Worm (Caenorhabditis elegans) whole organism, young adult: ENCODE data around the gene com-1.

ENCODE experiments used
- B0261.1 ChIP-seq: sonication (generic microtip); optimal IDR thresholded peaks from 2 replicates; lab custom pipeline; 2016; ENCODE audit warnings: mild to moderate bottlenecking, missing genetic modification characterization, moderate library complexity, missing compliant biosample characterization
- B0336.3 ChIP-seq: fragments of 200-800 bp; sonication (Bioruptor generic); IDR thresholded peaks from 2 replicates; pipeline ENCODE4 v1.3.6; 2022; ENCODE audit warnings: missing genetic modification characterization, missing compliant biosample characterization
- C17E4.6 ChIP-seq: fragments of 200-800 bp; sonication (Bioruptor generic); IDR thresholded peaks from 2 replicates; pipeline ENCODE4 v1.3.6; 2022; ENCODE audit warnings: missing genetic modification reagents, missing genetic modification characterization, missing compliant biosample characterization
- F33H1.4 ChIP-seq: fragments of 200-800 bp; sonication (Bioruptor generic); IDR thresholded peaks from 2 replicates; pipeline ENCODE4 v1.3.6; 2022; ENCODE audit warnings: missing genetic modification reagents, missing genetic modification characterization, missing compliant biosample characterization
- F39B2.1 ChIP-seq: fragments of 200-800 bp; sonication (Bioruptor generic); IDR thresholded peaks from 2 replicates; pipeline ENCODE4 v1.3.6; 2022; ENCODE audit warnings: missing genetic modification reagents, missing genetic modification characterization, missing compliant biosample characterization
- F52B5.7 ChIP-seq: sonication (generic microtip); optimal IDR thresholded peaks from 2 replicates; lab custom pipeline; 2016; ENCODE audit warnings: mild to moderate bottlenecking, missing genetic modification characterization, missing compliant biosample characterization
- F55B11.4 ChIP-seq: sonication (generic microtip); optimal IDR thresholded peaks from 2 replicates; lab custom pipeline; 2016; ENCODE audit warnings: missing compliant biosample characterization, missing genetic modification characterization, borderline replicate concordance; ENCODE audit not compliant: insufficient read depth
- F57A8.1 ChIP-seq: fragments of 200-800 bp; sonication (Bioruptor generic); optimal IDR thresholded peaks from 2 replicates; lab custom pipeline; 2018; ENCODE audit warnings: mild to moderate bottlenecking, missing genetic modification characterization, moderate library complexity, missing compliant biosample characterization
- F57C9.4 ChIP-seq: sonication (generic microtip); optimal IDR thresholded peaks from 2 replicates; lab custom pipeline; 2017; ENCODE audit warnings: mild to moderate bottlenecking, missing genetic modification characterization, missing compliant biosample characterization
- Y56A3A.18 ChIP-seq: fragments of 200-800 bp; sonication (Bioruptor generic); IDR thresholded peaks from 2 replicates; pipeline ENCODE4 v1.3.6; 2022; ENCODE audit warnings: missing genetic modification reagents, missing genetic modification characterization, missing compliant biosample characterization
- akir-1 ChIP-seq: fragments of 200-800 bp; sonication (Bioruptor generic); optimal IDR thresholded peaks from 2 replicates; lab custom pipeline; 2018; ENCODE audit warnings: mild to moderate bottlenecking, missing genetic modification characterization, moderate library complexity, missing compliant biosample characterization
- ama-1 ChIP-seq, 3 experiments: fragments of 150-350 bp in 1 of 3; sonication (generic microtip) in 2 of 3; optimal IDR thresholded peaks; 2 replicates each; lab custom pipeline; 2014 to 2018; ENCODE audit warnings: missing biosample characterization in 2 of 3, missing genetic modification characterization in 2 of 3, missing genetic modification reagents in 2 of 3
- aptf-2 ChIP-seq: fragments of 200-800 bp; sonication (Bioruptor generic); conservative IDR thresholded peaks from 2 replicates; pipeline ENCODE4 v1.3.6; 2022; ENCODE audit warnings: missing genetic modification reagents, missing genetic modification characterization, missing compliant biosample characterization
- cebp-1 ChIP-seq, 2 experiments: fragments of 200-800 bp in 1 of 2; sonication (Bioruptor generic) in 1 of 2; sonication (generic microtip) in 1 of 2; IDR thresholded peaks in 1 of 2; optimal IDR thresholded peaks in 1 of 2; 2 replicates each; pipeline versions ENCODE4 v1.3.6 to Lab custom; 2017 to 2022; ENCODE audit warnings: missing compliant biosample characterization in 2 of 2, missing genetic modification characterization in 2 of 2, mild to moderate bottlenecking in 1 of 2, missing genetic modification reagents in 1 of 2, moderate library complexity in 1 of 2
- cebp-2 ChIP-seq: fragments of 200-800 bp; sonication (Bioruptor generic); IDR thresholded peaks from 2 replicates; pipeline ENCODE4 v1.3.6; 2022; ENCODE audit warnings: missing genetic modification characterization, missing compliant biosample characterization
- ceh-100 ChIP-seq: fragments of 200-800 bp; sonication (Bioruptor generic); IDR thresholded peaks from 2 replicates; pipeline ENCODE4 v1.3.6; 2022; ENCODE audit warnings: missing genetic modification reagents, missing genetic modification characterization, missing compliant biosample characterization
- ceh-40 ChIP-seq: fragments of 200-800 bp; sonication (Bioruptor generic); IDR thresholded peaks from 2 replicates; pipeline ENCODE4 v1.3.6; 2022; ENCODE audit warnings: missing genetic modification characterization, missing compliant biosample characterization
- ceh-58 ChIP-seq: fragments of 200-800 bp; sonication (Bioruptor generic); IDR thresholded peaks from 2 replicates; pipeline ENCODE4 v1.3.6; 2022; ENCODE audit warnings: missing genetic modification characterization, missing compliant biosample characterization
- chd-7 ChIP-seq: sonication (generic microtip); optimal IDR thresholded peaks from 2 replicates; lab custom pipeline; 2016; ENCODE audit warnings: mild to moderate bottlenecking, missing genetic modification characterization, moderate library complexity, missing compliant biosample characterization
- efl-1 ChIP-seq: fragments of 150-350 bp; optimal IDR thresholded peaks from 2 replicates; lab custom pipeline; 2014; ENCODE audit warnings: missing biosample characterization, missing genetic modification reagents, missing genetic modification characterization
- egl-18 ChIP-seq: fragments of 200-800 bp; sonication (Bioruptor generic); IDR thresholded peaks from 2 replicates; pipeline ENCODE4 v1.3.6; 2022; ENCODE audit warnings: missing genetic modification reagents, missing genetic modification characterization, missing compliant biosample characterization
- egl-44 ChIP-seq: fragments of 200-800 bp; sonication (Bioruptor generic); IDR thresholded peaks from 2 replicates; pipeline ENCODE4 v1.3.6; 2022; ENCODE audit warnings: missing genetic modification reagents, missing genetic modification characterization, missing compliant biosample characterization
- egrh-3 ChIP-seq: fragments of 200-800 bp; sonication (Bioruptor generic); IDR thresholded peaks from 2 replicates; pipeline ENCODE4 v1.3.6; 2022; ENCODE audit warnings: missing genetic modification reagents, missing genetic modification characterization, missing compliant biosample characterization
- hmg-20 ChIP-seq: fragments of 200-800 bp; sonication (Bioruptor generic); IDR thresholded peaks from 2 replicates; pipeline ENCODE4 v1.3.6; 2022; ENCODE audit warnings: missing genetic modification reagents, missing genetic modification characterization, missing compliant biosample characterization
- hsf-1 ChIP-seq: fragments of 200-800 bp; sonication (Bioruptor generic); IDR thresholded peaks from 2 replicates; pipeline ENCODE4 v1.3.6; 2022; ENCODE audit warnings: missing genetic modification reagents, missing genetic modification characterization, missing compliant biosample characterization
- lag-1 ChIP-seq: fragments of 200-800 bp; sonication (Bioruptor generic); IDR thresholded peaks from 2 replicates; pipeline ENCODE4 v1.3.6; 2022; ENCODE audit warnings: missing genetic modification reagents, missing genetic modification characterization, missing compliant biosample characterization
- lin-40 ChIP-seq: sonication (generic microtip); optimal IDR thresholded peaks from 2 replicates; lab custom pipeline; 2016; ENCODE audit warnings: missing genetic modification characterization, mild to moderate bottlenecking, missing compliant biosample characterization, missing genotype, missing genetic modification reagents
- lin-54 ChIP-seq: fragments of 200-800 bp; sonication (Bioruptor generic); optimal IDR thresholded peaks from 2 replicates; lab custom pipeline; 2018; ENCODE audit warnings: mild to moderate bottlenecking, missing genetic modification characterization, missing compliant biosample characterization
- lsl-1 ChIP-seq: fragments of 200-800 bp; sonication (Bioruptor generic); optimal IDR thresholded peaks from 2 replicates; lab custom pipeline; 2018; ENCODE audit warnings: mild to moderate bottlenecking, missing genetic modification characterization, moderate library complexity, missing compliant biosample characterization
- madf-3 ChIP-seq: fragments of 200-800 bp; sonication (Bioruptor generic); IDR thresholded peaks from 2 replicates; pipeline ENCODE4 v1.3.6; 2022; ENCODE audit warnings: missing genetic modification reagents, missing genetic modification characterization, missing compliant biosample characterization
- madf-6 ChIP-seq: fragments of 200-800 bp; sonication (Bioruptor generic); IDR thresholded peaks from 2 replicates; pipeline ENCODE4 v1.3.6; 2022; ENCODE audit warnings: missing genetic modification reagents, missing genetic modification characterization, missing compliant biosample characterization
- mcd-1 ChIP-seq: fragments of 200-800 bp; sonication (Bioruptor generic); IDR thresholded peaks from 2 replicates; pipeline ENCODE4 v1.3.6; 2022; ENCODE audit warnings: missing genetic modification reagents, missing genetic modification characterization, missing compliant biosample characterization
- nhr-27 ChIP-seq: fragments of 200-800 bp; sonication (Bioruptor generic); optimal IDR thresholded peaks from 2 replicates; lab custom pipeline; 2018; ENCODE audit warnings: mild to moderate bottlenecking, missing genetic modification characterization, moderate library complexity, missing compliant biosample characterization
- nhr-90 ChIP-seq: sonication (generic microtip); optimal IDR thresholded peaks from 2 replicates; lab custom pipeline; 2016; ENCODE audit warnings: missing genotype, mild to moderate bottlenecking, missing genetic modification characterization, missing compliant biosample characterization
- sea-2 ChIP-seq: fragments of 200-800 bp; sonication (Bioruptor generic); IDR thresholded peaks from 2 replicates; pipeline ENCODE4 v1.3.6; 2022; ENCODE audit warnings: missing genetic modification characterization, missing compliant biosample characterization
- somi-1 ChIP-seq: fragments of 200-800 bp; sonication (Bioruptor generic); optimal IDR thresholded peaks from 2 replicates; lab custom pipeline; 2018; ENCODE audit warnings: mild to moderate bottlenecking, missing genetic modification characterization, missing compliant biosample characterization
- tbp1 ChIP-seq: fragments of 200-800 bp; sonication (Bioruptor generic); optimal IDR thresholded peaks from 2 replicates; lab custom pipeline; 2018; ENCODE audit warnings: mild to moderate bottlenecking, missing genetic modification characterization, missing compliant biosample characterization
- tlf-1 ChIP-seq: fragments of 200-800 bp; sonication (Bioruptor generic); optimal IDR thresholded peaks from 2 replicates; lab custom pipeline; 2018; ENCODE audit warnings: mild to moderate bottlenecking, missing genetic modification characterization, missing compliant biosample characterization
- unc-62 ChIP-seq: fragments of 150-350 bp; optimal IDR thresholded peaks from 2 replicates; lab custom pipeline; 2014; ENCODE audit warnings: missing biosample characterization, missing genetic modification reagents, missing genetic modification characterization
- xnd-1 ChIP-seq: sonication (generic microtip); optimal IDR thresholded peaks from 2 replicates; lab custom pipeline; 2016; ENCODE audit warnings: missing genotype, missing genetic modification reagents, missing genetic modification characterization, missing compliant biosample characterization
- zfh-2 ChIP-seq: fragments of 200-800 bp; sonication (Bioruptor generic); conservative IDR thresholded peaks from 2 replicates; pipeline ENCODE4 v1.3.6; 2022; ENCODE audit warnings: missing genetic modification reagents, missing genetic modification characterization, missing compliant biosample characterization
- ztf-22 ChIP-seq: fragments of 200-800 bp; sonication (Bioruptor generic); optimal IDR thresholded peaks from 2 replicates; lab custom pipeline; 2018; ENCODE audit warnings: mild to moderate bottlenecking, missing genetic modification characterization, moderate library complexity, missing compliant biosample characterization
- ztf-26 ChIP-seq: sonication (generic microtip); optimal IDR thresholded peaks from 2 replicates; lab custom pipeline; 2017; ENCODE audit warnings: missing genetic modification characterization, missing compliant biosample characterization
- ztf-6 ChIP-seq: fragments of 200-800 bp; sonication (Bioruptor generic); IDR thresholded peaks from 2 replicates; pipeline ENCODE4 v1.3.6; 2022; ENCODE audit warnings: missing genetic modification reagents, missing genetic modification characterization, missing compliant biosample characterization

Gene com-1

ce11 chrIII:10868653-10869392, 27.3 kb upstream of the com-1 start, which contains the start of the genes cey-4 and vps-50 (continued):
- TF ChIP-seq cebp-2 (GFP tag; lab: Robert Waterston, UW) (no peak), lin-54 (GFP tag; lab: Kevin White, UChicago) (no peak), ceh-100 (GFP tag; lab: Robert Waterston, UW) (no peak), ztf-6 (GFP tag; lab: Robert Waterston, UW) (no peak), cebp-1 (GFP tag; IDR thresholded peaks at IDR 0.05; lab: Robert Waterston, UW) (no peak), cebp-1 (tag; optimal IDR thresholded peaks at IDR 0.05; lab: Kevin White, UChicago) (peak; percentile 3), zfh-2 (GFP tag; lab: Robert Waterston, UW) (no peak)

- no peak for TF ChIP-seq tbp1
- TF ChIP-seq egl-18 (GFP tag; lab: Robert Waterston, UW): no peak
- no peak for TF ChIP-seq hsf-1 (GFP tag; lab: Robert Waterston, UW)
- no peak for TF ChIP-seq egl-44 (GFP tag; lab: Robert Waterston, UW)
- TF ChIP-seq B0261.1 (tag; lab: Kevin White, UChicago): no peak
- TF ChIP-seq cebp-1 (GFP tag; IDR thresholded peaks at IDR 0.05; lab: Robert Waterston, UW): no peak
- TF ChIP-seq cebp-1 (tag; optimal IDR thresholded peaks at IDR 0.05; lab: Kevin White, UChicago): no peak
- TF ChIP-seq F55B11.4: no peak
- TF ChIP-seq B0336.3 (GFP tag; lab: Robert Waterston, UW): no peak
- TF ChIP-seq lin-40 (tag; lab: Kevin White, UChicago): no peak
- TF ChIP-seq lag-1 (GFP tag; lab: Robert Waterston, UW): no peak
- no peak for TF ChIP-seq mcd-1 (GFP tag; lab: Robert Waterston, UW)
- TF ChIP-seq F57A8.1: no peak
- TF ChIP-seq hmg-20 (GFP tag; lab: Robert Waterston, UW): no peak
- no peak for TF ChIP-seq F57C9.4 (tag; lab: Kevin White, UChicago)
- no peak for TF ChIP-seq madf-3 (GFP tag; lab: Robert Waterston, UW)
- no peak for TF ChIP-seq egrh-3 (GFP tag; lab: Robert Waterston, UW)
- no peak for TF ChIP-seq ztf-26 (tag; lab: Kevin White, UChicago)
These were observed 26.6 kb upstream of the com-1 start for ce11 chrIII:10869595-10869994.

ce11 chrIII:10870161-10870560, 26.0 kb upstream of the com-1 start:
- TF ChIP-seq ama-1 (optimal IDR thresholded peaks at IDR 0.05; lab: Kevin White, UChicago) (no peak), ama-1 (GFP tag; optimal IDR thresholded peaks at IDR 0.05; lab: Kevin White, UChicago) (no peak), akir-1 (GFP tag; lab: Kevin White, UChicago) (no peak), C17E4.6 (no peak), cebp-2 (GFP tag; lab: Robert Waterston, UW) (no peak), tlf-1 (GFP tag; lab: Kevin White, UChicago) (no peak), madf-6 (GFP tag; lab: Robert Waterston, UW) (peak; percentile 60; the same call in 1 of the 2 replicates), F52B5.7 (tag; lab: Kevin White, UChicago) (no peak), ztf-22 (GFP tag; lab: Kevin White, UChicago) (no peak), F33H1.4 (GFP tag; lab: Robert Waterston, UW) (peak; percentile 81), egl-18 (GFP tag; lab: Robert Waterston, UW) (no peak), ceh-58 (GFP tag; lab: Robert Waterston, UW) (no peak), Y56A3A.18 (GFP tag; lab: Robert Waterston, UW) (no peak), somi-1 (no peak), ceh-40 (GFP tag; lab: Robert Waterston, UW) (no peak), lsl-1 (GFP tag; lab: Kevin White, UChicago) (peak; percentile 76), ztf-6 (GFP tag; lab: Robert Waterston, UW) (no peak), F39B2.1 (no peak), lin-54 (GFP tag; lab: Kevin White, UChicago) (peak; percentile 8), chd-7 (tag; lab: Kevin White, UChicago) (no peak), sea-2 (GFP tag; lab: Robert Waterston, UW) (no peak), xnd-1 (peak; percentile 47), efl-1 (GFP tag; lab: Kevin White, UChicago) (no peak), unc-62 (no peak), aptf-2 (GFP tag; lab: Robert Waterston, UW) (no peak), nhr-27 (tag; lab: Kevin White, UChicago) (no peak), nhr-90 (tag; lab: Kevin White, UChicago) (no peak), hmg-20 (GFP tag; lab: Robert Waterston, UW) (no peak)
